Worm (Caenorhabditis elegans) whole organism, L4 larva: ENCODE data around the gene F35C11.2.

Source experiments
- ceh-32 ChIP-seq: sonication (generic microtip); optimal IDR thresholded peaks from 2 replicates; lab custom pipeline; 2016; ENCODE audit warnings: mild to moderate bottlenecking, missing genetic modification characterization, missing compliant biosample characterization; ENCODE audit not compliant: poor library complexity
- skn-1 ChIP-seq: fragments of 150-350 bp; optimal IDR thresholded peaks from 2 replicates; lab custom pipeline; 2014; ENCODE audit warnings: missing biosample characterization, missing genetic modification characterization
- tag-97 ChIP-seq: fragments of 200-800 bp; sonication (Bioruptor generic); IDR thresholded peaks from 2 replicates; pipeline ENCODE4 v1.3.6; 2022; ENCODE audit warnings: missing genetic modification characterization, missing compliant biosample characterization

- TF ChIP-seq ceh-32 = no peak
- TF ChIP-seq skn-1 = no peak
- no peak for TF ChIP-seq tag-97 (GFP tag; lab: Robert Waterston, UW)
These were observed 11.0 kb upstream of the F35C11.2 start for ce11 chrII:8259674-8260073.
